Worm (Caenorhabditis elegans) whole organism, L4/young adult: ENCODE measurements around the gene Y105C5A.13.
"Not testable (repeated sequence)": the region's sequence is repeated elsewhere in the genome, so short reads cannot be mapped to it uniquely, and the experiment has no call there.

Source experiments
- W03F9.2 ChIP-seq: fragments of 150-350 bp; optimal IDR thresholded peaks from 2 replicates; lab custom pipeline; 2014; ENCODE audit warnings: missing biosample characterization, missing genetic modification characterization
- dao-5 ChIP-seq: sonication (generic microtip); optimal IDR thresholded peaks from 2 replicates; lab custom pipeline; 2016; ENCODE audit warnings: missing genotype, missing genetic modification characterization, moderate library complexity, missing compliant biosample characterization
- him-1 ChIP-seq: sonication (generic microtip); optimal IDR thresholded peaks from 2 replicates; lab custom pipeline; 2016; ENCODE audit warnings: missing genotype, missing genetic modification reagents, missing genetic modification characterization, missing compliant biosample characterization

The Y105C5A.13 gene

ce11 chrIV:15646418-15647220, 5.6 kb downstream of the Y105C5A.13 start, which contains the start of the genes Y105C5A.1268 and Y105C5A.1272:
Gene Y105C5A.1268, minus strand, starts transcription at chrIV:15646468.
Gene Y105C5A.1272, plus strand, starts transcription at chrIV:15646992.
- TF ChIP-seq him-1 (tag; lab: Kevin White, UChicago): peak; percentile 65

- no peak for TF ChIP-seq dao-5 (tag; lab: Kevin White, UChicago)
- no peak for TF ChIP-seq W03F9.2
- TF ChIP-seq him-1 (tag; lab: Kevin White, UChicago): no peak
These were observed 7.2 kb downstream of the Y105C5A.13 start for ce11 chrIV:15648245-15648644.

ce11 chrIV:15658444-15658843, 17.4 kb downstream of the Y105C5A.13 start:
- TF ChIP-seq him-1 (tag; lab: Kevin White, UChicago) (no peak), W03F9.2 (no peak), dao-5 (tag; lab: Kevin White, UChicago) (no peak)

ce11 chrIV:15672994-15673393, 32.0 kb downstream of the Y105C5A.13 start:
- TF ChIP-seq him-1 (tag; lab: Kevin White, UChicago) (no peak), dao-5 (tag; lab: Kevin White, UChicago) (no peak), W03F9.2 (no peak)

ce11 chrIV:15681445-15681844, 40.4 kb downstream of the Y105C5A.13 start, which contains the start of gene Y105C5A.26:
Gene Y105C5A.26, minus strand, starts transcription at chrIV:15681545.
- TF ChIP-seq W03F9.2; him-1 (tag; lab: Kevin White, UChicago); dao-5 (tag; lab: Kevin White, UChicago): not testable (repeated sequence)

ce11 chrIV:15684521-15684920, 43.5 kb downstream of the Y105C5A.13 start:
- TF ChIP-seq dao-5 (tag; lab: Kevin White, UChicago): no peak
- no peak for TF ChIP-seq him-1 (tag; lab: Kevin White, UChicago)
- no peak for TF ChIP-seq W03F9.2

ce11 chrIV:15686233-15686632, 45.2 kb downstream of the Y105C5A.13 start:
- TF ChIP-seq W03F9.2 (no peak), dao-5 (tag; lab: Kevin White, UChicago) (no peak), him-1 (tag; lab: Kevin White, UChicago) (no peak)

- no peak for TF ChIP-seq dao-5 (tag; lab: Kevin White, UChicago)
- TF ChIP-seq W03F9.2: no peak
- no peak for TF ChIP-seq him-1 (tag; lab: Kevin White, UChicago)
These were observed 46.8 kb downstream of the Y105C5A.13 start for ce11 chrIV:15687825-15688224.

ce11 chrIV:15688524-15689479, 47.8 kb downstream of the Y105C5A.13 start, which contains the start of gene Y105C5A.15:
Gene Y105C5A.15, plus strand, starts transcription at chrIV:15689201.
- no peak for TF ChIP-seq dao-5 (tag; lab: Kevin White, UChicago)

- no peak for TF ChIP-seq dao-5 (tag; lab: Kevin White, UChicago)
- no peak for TF ChIP-seq W03F9.2
- TF ChIP-seq him-1 (tag; lab: Kevin White, UChicago): no peak
These were observed 50.8 kb downstream of the Y105C5A.13 start for ce11 chrIV:15691829-15692228.

- TF ChIP-seq him-1 (tag; lab: Kevin White, UChicago) (peak; percentile 48), dao-5 (tag; lab: Kevin White, UChicago) (peak; percentile 14), W03F9.2 (no peak)
These were observed 52.2 kb downstream of the Y105C5A.13 start for ce11 chrIV:15693268-15693667.
